Fruit fly (Drosophila melanogaster) Kc167 (cell line): ENCODE results near the gene jumu.

Experiments
- Myc ChIP-seq: fragments of >200 bp; optimal IDR thresholded peaks from 2 replicates; lab custom pipeline; 2017; ENCODE audit warnings: missing external identifiers
- h ChIP-seq: fragments of >200 bp; optimal IDR thresholded peaks from 3 replicates; lab custom pipeline; 2018; ENCODE audit warnings: missing external identifiers
- psq ChIP-seq: fragments of >200 bp; optimal IDR thresholded peaks from 2 replicates; lab custom pipeline; 2017; ENCODE audit warnings: missing external identifiers
- ttk ChIP-seq: sonication (Bioruptor generic); optimal IDR thresholded peaks from 2 replicates; lab custom pipeline; 2017; ENCODE audit warnings: missing external identifiers

dm6 chr3R:10349987-10350386 is at the start of gene jumu:
- TF ChIP-seq h (lab: Kevin White, UChicago): no peak
- no peak for TF ChIP-seq ttk (lab: Kevin White, UChicago)
- TF ChIP-seq Myc: no peak
- no peak for TF ChIP-seq psq (lab: Kevin White, UChicago)
